Worm (Caenorhabditis elegans): ENCODE measurements around the gene T22C8.3.

Gene T22C8.3

ce11 chrII:8621883-8622282, at the start of gene T22C8.3:
Gene T22C8.3 (minus strand): TSS chrII:8621983.
- no peak for TF ChIP-seq W03F9.2 (tag; optimal IDR thresholded peaks at IDR 0.05)
- no peak for TF ChIP-seq dao-5 (tag; optimal IDR thresholded peaks at IDR 0.05)
- TF ChIP-seq him-1 (tag; optimal IDR thresholded peaks at IDR 0.05), result no peak

ce11 chrII:8670835-8671234, 49.1 kb upstream of the T22C8.3 start:
- TF ChIP-seq dao-5 (tag; optimal IDR thresholded peaks at IDR 0.05), result no peak
- TF ChIP-seq him-1 (tag; optimal IDR thresholded peaks at IDR 0.05), result no peak
- TF ChIP-seq W03F9.2 (tag; optimal IDR thresholded peaks at IDR 0.05), result no peak

- TF ChIP-seq W03F9.2 (tag; optimal IDR thresholded peaks at IDR 0.05), result no peak
- no peak for TF ChIP-seq dao-5 (tag; optimal IDR thresholded peaks at IDR 0.05)
- TF ChIP-seq him-1 (tag; optimal IDR thresholded peaks at IDR 0.05), result no peak
Measured at ce11 chrII:8668871-8669270, 47.1 kb upstream of the T22C8.3 start.

- TF ChIP-seq dao-5 (tag; optimal IDR thresholded peaks at IDR 0.05) (no peak), W03F9.2 (tag; optimal IDR thresholded peaks at IDR 0.05) (no peak), him-1 (tag; optimal IDR thresholded peaks at IDR 0.05) (no peak)
Measured at ce11 chrII:8664533-8664932, 42.8 kb upstream of the T22C8.3 start, which contains the start of gene etc-1. Gene etc-1 (plus strand): TSS chrII:8664833.

- TF ChIP-seq him-1 (tag; optimal IDR thresholded peaks at IDR 0.05) (no peak), dao-5 (tag; optimal IDR thresholded peaks at IDR 0.05) (no peak), W03F9.2 (tag; optimal IDR thresholded peaks at IDR 0.05) (no peak)
Measured at ce11 chrII:8661539-8661938, 39.8 kb upstream of the T22C8.3 start, which contains the start of the genes piga-1 and eif-2Bepsilon. Gene piga-1 (minus strand): TSS chrII:8661712. Gene eif-2Bepsilon (plus strand): TSS chrII:8661869.

- no peak for TF ChIP-seq W03F9.2 (tag; optimal IDR thresholded peaks at IDR 0.05)
- no peak for TF ChIP-seq dao-5 (tag; optimal IDR thresholded peaks at IDR 0.05)
- TF ChIP-seq him-1 (tag; optimal IDR thresholded peaks at IDR 0.05), result no peak
Measured at ce11 chrII:8658835-8659234, 37.1 kb upstream of the T22C8.3 start, which contains the start of gene atg-10. Gene atg-10 (plus strand): TSS chrII:8659135.

ce11 chrII:8650644-8651159, 28.9 kb upstream of the T22C8.3 start, which contains the start of gene pyr-1:
Gene pyr-1 (plus strand): TSS chrII:8651109.
- TF ChIP-seq him-1 (tag; optimal IDR thresholded peaks at IDR 0.05) (no peak), W03F9.2 (tag; optimal IDR thresholded peaks at IDR 0.05) (no peak), dao-5 (tag; optimal IDR thresholded peaks at IDR 0.05) (no peak)

ce11 chrII:8648843-8649242, 27.1 kb upstream of the T22C8.3 start:
- no peak for TF ChIP-seq W03F9.2 (tag; optimal IDR thresholded peaks at IDR 0.05)
- no peak for TF ChIP-seq dao-5 (tag; optimal IDR thresholded peaks at IDR 0.05)

ce11 chrII:8646437-8646836, 24.7 kb upstream of the T22C8.3 start:
- TF ChIP-seq dao-5 (tag; optimal IDR thresholded peaks at IDR 0.05) (no peak), him-1 (tag; optimal IDR thresholded peaks at IDR 0.05) (no peak), W03F9.2 (tag; optimal IDR thresholded peaks at IDR 0.05) (no peak)

- TF ChIP-seq dao-5 (tag; optimal IDR thresholded peaks at IDR 0.05) (no peak), W03F9.2 (tag; optimal IDR thresholded peaks at IDR 0.05) (no peak), him-1 (tag; optimal IDR thresholded peaks at IDR 0.05) (no peak)
Measured at ce11 chrII:8643627-8644356, 22.0 kb upstream of the T22C8.3 start.

ce11 chrII:8642376-8642775, 20.6 kb upstream of the T22C8.3 start:
- TF ChIP-seq him-1 (tag; optimal IDR thresholded peaks at IDR 0.05) (no peak), dao-5 (tag; optimal IDR thresholded peaks at IDR 0.05) (no peak)

ce11 chrII:8641131-8641530, 19.3 kb upstream of the T22C8.3 start, which contains the start of gene D2085.7:
Gene D2085.7 (plus strand): TSS chrII:8641381.
- no peak for TF ChIP-seq him-1 (tag; optimal IDR thresholded peaks at IDR 0.05)
- no peak for TF ChIP-seq W03F9.2 (tag; optimal IDR thresholded peaks at IDR 0.05)
- TF ChIP-seq dao-5 (tag; optimal IDR thresholded peaks at IDR 0.05), result no peak

- no peak for TF ChIP-seq dao-5 (tag; optimal IDR thresholded peaks at IDR 0.05)
- TF ChIP-seq W03F9.2 (tag; optimal IDR thresholded peaks at IDR 0.05), result no peak
- no peak for TF ChIP-seq him-1 (tag; optimal IDR thresholded peaks at IDR 0.05)
Measured at ce11 chrII:8640503-8640902, 18.7 kb upstream of the T22C8.3 start.

ce11 chrII:8639553-8639952, 17.8 kb upstream of the T22C8.3 start:
- no peak for TF ChIP-seq him-1 (tag; optimal IDR thresholded peaks at IDR 0.05)
- TF ChIP-seq W03F9.2 (tag; optimal IDR thresholded peaks at IDR 0.05), result no peak
- TF ChIP-seq dao-5 (tag; optimal IDR thresholded peaks at IDR 0.05), result no peak

Measured in whole organism, L4/young adult.